Fruit fly (Drosophila melanogaster): Measurements from ENCODE around the gene SdhBL.

The SdhBL gene

dm6 chrX:18938127-18938939, 44.1 kb downstream of the SdhBL start (continued):
- no peak for TF ChIP-seq toy (GFP tag; IDR thresholded peaks at IDR 0.05)
- no peak for TF ChIP-seq Lpt (GFP tag; optimal IDR thresholded peaks at IDR 0.05)
- TF ChIP-seq Fer2 (tag; optimal IDR thresholded peaks at IDR 0.05) = no peak
- peak; percentile 46; the same call in 1 of the 3 replicates for TF ChIP-seq croc (GFP tag; conservative IDR thresholded peaks at IDR 0.05)
- TF ChIP-seq lilli (GFP tag; optimal IDR thresholded peaks at IDR 0.05) = peak; percentile 39
- no peak for TF ChIP-seq tup (GFP tag; optimal IDR thresholded peaks at IDR 0.05)
- no peak for TF ChIP-seq CG17802 (tag; optimal IDR thresholded peaks at IDR 0.05)
- peak; percentile 33; the same call in 1 of the 2 replicates for TF ChIP-seq stc (GFP tag; IDR thresholded peaks at IDR 0.05)
- no peak for TF ChIP-seq pnt (GFP tag; optimal IDR thresholded peaks at IDR 0.05)
- peak; percentile 59 for TF ChIP-seq Med (GFP tag)
- TF ChIP-seq CG11085 (GFP tag; IDR thresholded peaks at IDR 0.05) = no peak
- no peak for TF ChIP-seq Rx (GFP tag; IDR thresholded peaks at IDR 0.05)
- peak; percentile 41; the same call in 1 of the 2 replicates for TF ChIP-seq CG32532 (GFP tag; IDR thresholded peaks at IDR 0.05)
- TF ChIP-seq Sox102F (GFP tag; optimal IDR thresholded peaks at IDR 0.05) = peak; percentile 53
- TF ChIP-seq gsb-n (tag; optimal IDR thresholded peaks at IDR 0.05) = peak; percentile 82
- TF ChIP-seq Awh (GFP tag; IDR thresholded peaks at IDR 0.05) = peak; percentile 4; the same call in 1 of the 2 replicates
- TF ChIP-seq CG10565 (GFP tag; optimal IDR thresholded peaks at IDR 0.05) = no peak
- TF ChIP-seq tin (GFP tag; optimal IDR thresholded peaks at IDR 0.05) = peak; percentile 10
- TF ChIP-seq slou (GFP tag; optimal IDR thresholded peaks at IDR 0.05) = no peak
- no peak for TF ChIP-seq dmrt99B (tag; optimal IDR thresholded peaks at IDR 0.05)
- no peak for TF ChIP-seq CG15479 (GFP tag; optimal IDR thresholded peaks at IDR 0.05)
- peak; percentile 25 for TF ChIP-seq Sox100B (GFP tag; optimal IDR thresholded peaks at IDR 0.05)
- no peak for TF ChIP-seq hbn (GFP tag; IDR thresholded peaks at IDR 0.05; ENCODE audit: partially characterized antibody)
- TF ChIP-seq Bdp1 (GFP tag; optimal IDR thresholded peaks at IDR 0.05) = no peak
- TF ChIP-seq CG17359 (tag; optimal IDR thresholded peaks at IDR 0.05) = peak; percentile 49
- TF ChIP-seq crc (GFP tag; optimal IDR thresholded peaks at IDR 0.05) = no peak
- TF ChIP-seq CG8765 (GFP tag; IDR thresholded peaks at IDR 0.05) = no peak
- TF ChIP-seq CG10543 (GFP tag; optimal IDR thresholded peaks at IDR 0.05) = peak; percentile 2
- no peak for TF ChIP-seq CG3838 (GFP tag; optimal IDR thresholded peaks at IDR 0.05)
- TF ChIP-seq eve (GFP tag; optimal IDR thresholded peaks at IDR 0.05) = no peak
- TF ChIP-seq CG2875 (GFP tag; optimal IDR thresholded peaks at IDR 0.05) = peak; percentile 43
- no peak for TF ChIP-seq Hand (GFP tag; optimal IDR thresholded peaks at IDR 0.05)
- TF ChIP-seq Hr51 (GFP tag; optimal IDR thresholded peaks at IDR 0.05) = peak; percentile 39 to 46
- no peak for TF ChIP-seq inv (GFP tag; IDR thresholded peaks at IDR 0.05; ENCODE audit: partially characterized antibody)
- TF ChIP-seq Elba2 (GFP tag; optimal IDR thresholded peaks at IDR 0.05) = no peak
- peak; percentile 29 for TF ChIP-seq CG2202 (tag; optimal IDR thresholded peaks at IDR 0.05)
- TF ChIP-seq slbo (GFP tag; IDR thresholded peaks at IDR 0.05) = peak; percentile 74
- no peak for TF ChIP-seq CG5180 (GFP tag; optimal IDR thresholded peaks at IDR 0.05)
- no peak for TF ChIP-seq Dll (GFP tag; IDR thresholded peaks at IDR 0.05; ENCODE audit: partially characterized antibody)
- TF ChIP-seq prd (optimal IDR thresholded peaks at IDR 0.05) = no peak
- peak; percentile 60; the same call in 2 of the 3 replicates for TF ChIP-seq prd (GFP tag; IDR thresholded peaks at IDR 0.05)
- TF ChIP-seq CG4328 (GFP tag; optimal IDR thresholded peaks at IDR 0.05) = no peak
- TF ChIP-seq CG1233 (GFP tag; optimal IDR thresholded peaks at IDR 0.05) = no peak
- peak; percentile 92 for TF ChIP-seq zf30C (GFP tag; optimal IDR thresholded peaks at IDR 0.05)
- TF ChIP-seq cg (GFP tag; optimal IDR thresholded peaks at IDR 0.05) = no peak
- TF ChIP-seq bigmax (GFP tag; optimal IDR thresholded peaks at IDR 0.05) = no peak
- no peak for TF ChIP-seq btn (GFP tag; optimal IDR thresholded peaks at IDR 0.05)
- peak; percentile 49 for TF ChIP-seq CG10267 (tag; optimal IDR thresholded peaks at IDR 0.05)
- no peak for TF ChIP-seq Hr39 (optimal IDR thresholded peaks at IDR 0.05)

Data from whole organism, embryonic.